Fruit fly (Drosophila melanogaster) whole organism, embryonic: Measurements from ENCODE around the gene temp.

Experiments
- Asciz ChIP-seq: fragments of 200-800 bp; sonication (Bioruptor generic); optimal IDR thresholded peaks from 2 replicates; lab custom pipeline; 2017; ENCODE audit warnings: missing biosample characterization, mild to moderate bottlenecking, missing genetic modification characterization, missing genetic modification reagents
- B-H2 ChIP-seq: fragments of 200-800 bp; sonication (Bioruptor generic); optimal IDR thresholded peaks from 2 replicates; lab custom pipeline; 2018; ENCODE audit warnings: missing biosample characterization, mild to moderate bottlenecking, missing genetic modification characterization
- Bgb ChIP-seq: fragments of 200-800 bp; sonication (Bioruptor generic); IDR thresholded peaks from 2 replicates; pipeline ENCODE4 v1.3.6; 2022; ENCODE audit warnings: missing biosample characterization, missing genetic modification characterization; ENCODE audit not compliant: partially characterized antibody
- BtbVII ChIP-seq: fragments of 200-800 bp; sonication (Bioruptor generic); optimal IDR thresholded peaks from 3 replicates; lab custom pipeline; 2017; ENCODE audit warnings: missing biosample characterization, mild to moderate bottlenecking, missing genetic modification characterization
- CG11723 ChIP-seq: fragments of 200-800 bp; sonication (Bioruptor generic); optimal IDR thresholded peaks from 2 replicates; lab custom pipeline; 2017; ENCODE audit warnings: missing biosample characterization, mild to moderate bottlenecking, missing genetic modification characterization
- CG12769 ChIP-seq: fragments of 200-800 bp; sonication (Bioruptor generic); optimal IDR thresholded peaks from 2 replicates; lab custom pipeline; 2019; ENCODE audit warnings: missing biosample characterization, mild to moderate bottlenecking, missing genetic modification characterization, moderate library complexity
- CG14710 ChIP-seq: fragments of 200-800 bp; sonication (Bioruptor generic); optimal IDR thresholded peaks from 3 replicates; lab custom pipeline; 2019; ENCODE audit warnings: missing biosample characterization, mild to moderate bottlenecking, missing genetic modification characterization, moderate library complexity
- CG14860 ChIP-seq: fragments of 200-800 bp; sonication (Bioruptor generic); IDR thresholded peaks from 3 replicates; pipeline ENCODE4 v1.3.6; 2022; ENCODE audit warnings: missing biosample characterization, missing genetic modification characterization; ENCODE audit not compliant: partially characterized antibody
- CG15269 ChIP-seq: fragments of 200-800 bp; sonication (Bioruptor generic); optimal IDR thresholded peaks from 2 replicates; lab custom pipeline; 2018; ENCODE audit warnings: missing biosample characterization, mild to moderate bottlenecking, missing genetic modification characterization, moderate library complexity
- CG15601 ChIP-seq: fragments of 200-800 bp; sonication (Bioruptor generic); optimal IDR thresholded peaks from 3 replicates; lab custom pipeline; 2019; ENCODE audit warnings: missing biosample characterization, mild to moderate bottlenecking, missing genetic modification characterization, moderate library complexity
- CG17385 ChIP-seq: fragments of 200-800 bp; sonication (Bioruptor generic); optimal IDR thresholded peaks from 3 replicates; lab custom pipeline; 2018; ENCODE audit warnings: missing biosample characterization, mild to moderate bottlenecking, missing genetic modification characterization
- CG2199 ChIP-seq: fragments of 200-800 bp; sonication (Bioruptor generic); IDR thresholded peaks from 3 replicates; pipeline ENCODE4 v1.3.6; 2022; ENCODE audit warnings: missing biosample characterization, missing genetic modification characterization
- CG2712 ChIP-seq: fragments of 200-800 bp; optimal IDR thresholded peaks from 3 replicates; lab custom pipeline; 2019; ENCODE audit warnings: missing biosample characterization, mild to moderate bottlenecking, missing genetic modification characterization, moderate library complexity
- CG34224 ChIP-seq: fragments of 200-800 bp; sonication (Bioruptor generic); IDR thresholded peaks from 3 replicates; pipeline ENCODE4 v1.3.6; 2022; ENCODE audit warnings: missing biosample characterization, missing genetic modification characterization; ENCODE audit not compliant: partially characterized antibody
- CG34422 ChIP-seq: fragments of 200-800 bp; sonication (Bioruptor generic); IDR thresholded peaks from 3 replicates; pipeline ENCODE4 v1.3.6; 2022; ENCODE audit warnings: missing biosample characterization, missing genetic modification characterization
- CG4854 ChIP-seq: fragments of 200-800 bp; sonication (Bioruptor generic); optimal IDR thresholded peaks from 2 replicates; lab custom pipeline; 2016; ENCODE audit warnings: missing biosample characterization, missing genetic modification characterization, inconsistent platforms
- CG6683 ChIP-seq: fragments of 200-800 bp; sonication (Bioruptor generic); optimal IDR thresholded peaks from 2 replicates; lab custom pipeline; 2017; ENCODE audit warnings: missing biosample characterization, mild to moderate bottlenecking, missing genetic modification characterization, missing genetic modification reagents
- CG7372 ChIP-seq: fragments of 200-800 bp; sonication (Bioruptor generic); IDR thresholded peaks from 2 replicates; pipeline ENCODE4 v1.3.6; 2022; ENCODE audit warnings: missing biosample characterization, missing genetic modification characterization
- CG7963 ChIP-seq: fragments of 200-800 bp; sonication (Bioruptor generic); IDR thresholded peaks from 3 replicates; pipeline ENCODE4 v1.3.6; 2022; ENCODE audit warnings: missing biosample characterization, missing genetic modification characterization; ENCODE audit not compliant: partially characterized antibody
- CG9727 ChIP-seq: fragments of 200-800 bp; sonication (Bioruptor generic); optimal IDR thresholded peaks from 3 replicates; lab custom pipeline; 2017; ENCODE audit warnings: missing biosample characterization, mild to moderate bottlenecking, missing genetic modification characterization
- CHES-1-like ChIP-seq: fragments of 200-800 bp; sonication (Bioruptor generic); optimal IDR thresholded peaks from 2 replicates; lab custom pipeline; 2016; ENCODE audit warnings: missing biosample characterization, missing genetic modification characterization
- CTCF ChIP-seq: fragments of 200-800 bp; sonication (Bioruptor generic); optimal IDR thresholded peaks from 2 replicates; lab custom pipeline; 2017; ENCODE audit warnings: missing biosample characterization, mild to moderate bottlenecking, missing genetic modification characterization, moderate library complexity
- Camta ChIP-seq: fragments of 200-800 bp; sonication (Bioruptor generic); optimal IDR thresholded peaks from 2 replicates; lab custom pipeline; 2016; ENCODE audit warnings: missing biosample characterization, missing genetic modification characterization
- D ChIP-seq, 2 experiments: fragments of 200-800 bp in 1 of 2; fragments of >200 bp in 1 of 2; sonication (Bioruptor generic) in 1 of 2; optimal IDR thresholded peaks; 2 replicates in 1 of 2; 3 replicates in 1 of 2; lab custom pipeline; 2017; ENCODE audit warnings: mild to moderate bottlenecking in 1 of 2, missing biosample characterization in 1 of 2, missing genetic modification characterization in 1 of 2, missing genetic modification reagents in 1 of 2
- Doc3 ChIP-seq: fragments of 200-800 bp; sonication (Bioruptor generic); IDR thresholded peaks from 3 replicates; pipeline ENCODE4 v1.3.6; 2022; ENCODE audit warnings: missing biosample characterization, missing genetic modification characterization; ENCODE audit not compliant: partially characterized antibody
- Lhr ChIP-seq: fragments of 200-800 bp; sonication (Bioruptor generic); optimal IDR thresholded peaks from 3 replicates; lab custom pipeline; 2017; ENCODE audit warnings: mild to moderate bottlenecking, missing biosample characterization, missing genetic modification reagents, missing genetic modification characterization
- MBD-R2 ChIP-seq: fragments of 200-800 bp; sonication (Bioruptor generic); IDR thresholded peaks from 2 replicates; pipeline ENCODE4 v1.3.6; 2022; ENCODE audit warnings: missing biosample characterization, missing genetic modification characterization
- NC2β ChIP-seq: fragments of 200-800 bp; sonication (Bioruptor generic); optimal IDR thresholded peaks from 2 replicates; lab custom pipeline; 2016; ENCODE audit warnings: missing biosample characterization, missing genetic modification characterization
- Oaz ChIP-seq: fragments of 200-800 bp; sonication (Bioruptor generic); IDR thresholded peaks from 2 replicates; pipeline ENCODE4 v1.3.6; 2022; ENCODE audit warnings: missing biosample characterization, missing genetic modification characterization
- Opbp ChIP-seq: fragments of 200-800 bp; sonication (Bioruptor generic); IDR thresholded peaks from 3 replicates; pipeline ENCODE4 v1.3.6; 2022; ENCODE audit warnings: missing biosample characterization, missing genetic modification characterization; ENCODE audit not compliant: partially characterized antibody
- PHDP ChIP-seq: fragments of 200-800 bp; sonication (Bioruptor generic); optimal IDR thresholded peaks from 3 replicates; lab custom pipeline; 2018; ENCODE audit warnings: missing biosample characterization, mild to moderate bottlenecking, missing genetic modification characterization, moderate library complexity
- Sin3A ChIP-seq: fragments of >200 bp; optimal IDR thresholded peaks from 2 replicates; lab custom pipeline; 2018
- Sry-β ChIP-seq: fragments of 200-800 bp; sonication (Bioruptor generic); optimal IDR thresholded peaks from 2 replicates; lab custom pipeline; 2018; ENCODE audit warnings: missing biosample characterization, mild to moderate bottlenecking, missing genetic modification characterization, moderate library complexity
- Usf ChIP-seq: fragments of 200-800 bp; sonication (Bioruptor generic); optimal IDR thresholded peaks from 2 replicates; lab custom pipeline; 2017; ENCODE audit warnings: missing genotype, missing biosample characterization, missing genetic modification characterization
- btn ChIP-seq: fragments of 200-800 bp; sonication (Bioruptor generic); optimal IDR thresholded peaks from 2 replicates; lab custom pipeline; 2016; ENCODE audit warnings: missing biosample characterization, missing genetic modification characterization
- ci ChIP-seq: fragments of 200-800 bp; sonication (Bioruptor generic); IDR thresholded peaks from 3 replicates; pipeline ENCODE4 v1.3.6; 2022; ENCODE audit warnings: missing biosample characterization, missing genetic modification characterization
- crol ChIP-seq: fragments of 200-800 bp; sonication (Bioruptor generic); IDR thresholded peaks from 2 replicates; pipeline ENCODE4 v1.3.6; 2022; ENCODE audit warnings: missing biosample characterization, missing genetic modification characterization
- dimm ChIP-seq: fragments of 200-800 bp; sonication (Bioruptor generic); IDR thresholded peaks from 2 replicates; pipeline ENCODE4 v1.3.6; 2022; ENCODE audit warnings: missing biosample characterization, missing genetic modification characterization
- dysf ChIP-seq: fragments of 200-800 bp; sonication (Bioruptor generic); IDR thresholded peaks from 3 replicates; pipeline ENCODE4 v1.3.6; 2022; ENCODE audit warnings: missing biosample characterization, missing genetic modification characterization
- hkb ChIP-seq, 2 experiments: fragments of 200-800 bp in 1 of 2; fragments of >200 bp in 1 of 2; sonication (Bioruptor generic) in 1 of 2; IDR thresholded peaks in 1 of 2; optimal IDR thresholded peaks in 1 of 2; 2 replicates each; pipeline versions ENCODE4 v1.3.6 to Lab custom; 2017 to 2022; ENCODE audit warnings: missing biosample characterization in 1 of 2, missing genetic modification characterization in 1 of 2
- jigr1 ChIP-seq: fragments of 200-800 bp; sonication (Bioruptor generic); IDR thresholded peaks from 3 replicates; pipeline ENCODE4 v1.3.6; 2022; ENCODE audit warnings: missing biosample characterization, missing genetic modification characterization
- nerfin-2 ChIP-seq: fragments of 200-800 bp; sonication (Bioruptor generic); IDR thresholded peaks from 2 replicates; pipeline ENCODE4 v1.3.6; 2022; ENCODE audit warnings: missing biosample characterization, missing genetic modification characterization; ENCODE audit not compliant: partially characterized antibody
- onecut ChIP-seq: fragments of 200-800 bp; sonication (Bioruptor generic); IDR thresholded peaks from 2 replicates; pipeline ENCODE4 v1.3.6; 2022; ENCODE audit warnings: missing biosample characterization, missing genetic modification characterization
- pum ChIP-seq: fragments of 200-800 bp; sonication (Bioruptor generic); optimal IDR thresholded peaks from 2 replicates; lab custom pipeline; 2016; ENCODE audit warnings: missing biosample characterization, missing genetic modification characterization
- pzg ChIP-seq: fragments of 200-800 bp; sonication (Bioruptor generic); optimal IDR thresholded peaks from 3 replicates; lab custom pipeline; 2018; ENCODE audit warnings: missing biosample characterization, mild to moderate bottlenecking, missing genetic modification characterization, moderate library complexity
- sc ChIP-seq, 3 experiments: fragments of >200 bp in 2 of 3; fragments of 200-800 bp in 1 of 3; sonication (Bioruptor generic) in 1 of 3; optimal IDR thresholded peaks; 2 replicates in 2 of 3; 3 replicates in 1 of 3; lab custom pipeline; 2017; ENCODE audit warnings: mild to moderate bottlenecking in 1 of 3, missing biosample characterization in 1 of 3, missing genetic modification characterization in 1 of 3, missing genetic modification reagents in 1 of 3
- sqz ChIP-seq: fragments of 200-800 bp; sonication (Bioruptor generic); optimal IDR thresholded peaks from 3 replicates; lab custom pipeline; 2018; ENCODE audit warnings: missing biosample characterization, mild to moderate bottlenecking, missing genetic modification characterization
- unc-4 ChIP-seq: fragments of 200-800 bp; sonication (Bioruptor generic); IDR thresholded peaks from 2 replicates; pipeline ENCODE4 v1.3.6; 2022; ENCODE audit warnings: missing biosample characterization, missing genetic modification characterization; ENCODE audit not compliant: partially characterized antibody
- vfl ChIP-seq: fragments of 200-800 bp; sonication (Bioruptor generic); optimal IDR thresholded peaks from 2 replicates; lab custom pipeline; 2016; ENCODE audit warnings: missing biosample characterization, missing genetic modification characterization

temp gene

dm6 chrX:2274704-2275199, 12.4 kb upstream of the temp start, which contains the start of gene Grp170 (continued):
- TF ChIP-seq dimm (GFP tag; lab: Robert Waterston, UW) (no peak), crol (peak; percentile 94), MBD-R2 (GFP tag; lab: Robert Waterston, UW) (peak; percentile 56; the same call in 1 of the 2 replicates), CG7372 (GFP tag; lab: Robert Waterston, UW) (no peak), BtbVII (GFP tag; lab: Kevin White, UChicago) (no peak), CG14710 (peak; percentile 66), PHDP (tag; lab: Kevin White, UChicago) (no peak), CG34422 (GFP tag; lab: Robert Waterston, UW) (peak; percentile 88; the same call in 2 of the 3 replicates), Bgb (GFP tag; lab: Robert Waterston, UW) (peak; percentile 96), CTCF (GFP tag; lab: Kevin White, UChicago) (peak; percentile 19), CG4854 (no peak), CG7963 (peak; percentile 85), CG6683 (GFP tag; lab: Kevin White, UChicago) (peak; percentile 1), Opbp (peak; percentile 94), B-H2 (GFP tag; lab: Kevin White, UChicago) (no peak), Asciz (no peak), CG17385 (peak; percentile 99), vfl (GFP tag; lab: Kevin White, UChicago) (no peak), pzg (peak; percentile 91), CG2712 (tag; lab: Kevin White, UChicago) (peak; percentile 35), pum (no peak), D (optimal IDR thresholded peaks at IDR 0.05; lab: Kevin White, UChicago) (no peak), D (GFP tag; optimal IDR thresholded peaks at IDR 0.05; lab: Kevin White, UChicago) (no peak), Doc3 (GFP tag; lab: Robert Waterston, UW) (peak; percentile 69), Usf (GFP tag; lab: Kevin White, UChicago) (no peak), Oaz (GFP tag; lab: Robert Waterston, UW) (no peak), nerfin-2 (GFP tag; lab: Robert Waterston, UW) (peak; percentile 67), Sin3A (peak; percentile 72), dysf (GFP tag; lab: Robert Waterston, UW) (no peak), jigr1 (GFP tag; lab: Robert Waterston, UW) (no peak), CG34224 (GFP tag; lab: Robert Waterston, UW) (peak; percentile 79), NC2β (GFP tag; lab: Kevin White, UChicago) (no peak), unc-4 (GFP tag; lab: Robert Waterston, UW) (peak; percentile 86), CG2199 (GFP tag; lab: Robert Waterston, UW) (no peak), sc (optimal IDR thresholded peaks at IDR 0.05; lab: Kevin White, UChicago) (no peak), sc (GFP tag; optimal IDR thresholded peaks at IDR 0.05; lab: Kevin White, UChicago) (no peak), onecut (GFP tag; lab: Robert Waterston, UW) (peak; percentile 20; the same call in 1 of the 2 replicates), CG15601 (tag; lab: Kevin White, UChicago) (no peak), ci (GFP tag; lab: Robert Waterston, UW) (no peak), CHES-1-like (GFP tag; lab: Kevin White, UChicago) (peak; percentile 22), Camta (GFP tag; lab: Kevin White, UChicago) (no peak), Lhr (GFP tag; lab: Kevin White, UChicago) (no peak), CG14860 (peak; percentile 78), Sry-β (no peak), sqz (GFP tag; lab: Kevin White, UChicago) (peak; percentile 45), btn (no peak), hkb (optimal IDR thresholded peaks at IDR 0.05; lab: Kevin White, UChicago) (no peak), hkb (GFP tag; IDR thresholded peaks at IDR 0.05; lab: Robert Waterston, UW) (no peak), CG12769 (tag; lab: Kevin White, UChicago) (no peak), CG9727 (GFP tag; lab: Kevin White, UChicago) (no peak), CG11723 (GFP tag; lab: Kevin White, UChicago) (no peak), CG15269 (no peak)
